Worm (Caenorhabditis elegans) whole organism, L4 larva: ENCODE results near the gene C04F6.9.
A peak's percentile ranks its signal among the peaks of the same experiment; 100 is the strongest.

Experiments used
- F44E2.7 ChIP-seq: fragments of 200-800 bp; sonication (Bioruptor generic); IDR thresholded peaks from 2 replicates; pipeline ENCODE4 v2.1.2; 2022; ENCODE audit warnings: missing genetic modification characterization, missing compliant biosample characterization
- T20F7.1 ChIP-seq: fragments of 200-800 bp; sonication (Bioruptor generic); optimal IDR thresholded peaks from 2 replicates; lab custom pipeline; 2018; ENCODE audit warnings: mild to moderate bottlenecking, missing genetic modification characterization, missing compliant biosample characterization
- T26A8.4 ChIP-seq: fragments of 200-800 bp; sonication (Bioruptor generic); IDR thresholded peaks from 2 replicates; pipeline ENCODE4 v1.3.6; 2022; ENCODE audit warnings: missing genetic modification characterization, missing compliant biosample characterization
- Y105C5A.15 ChIP-seq: fragments of 200-800 bp; sonication (Bioruptor generic); IDR thresholded peaks from 2 replicates; pipeline ENCODE4 v1.3.6; 2022; ENCODE audit warnings: missing genetic modification characterization, missing compliant biosample characterization
- Y5F2A.4 ChIP-seq: fragments of 200-800 bp; sonication (Bioruptor generic); optimal IDR thresholded peaks from 2 replicates; lab custom pipeline; 2018; ENCODE audit warnings: mild to moderate bottlenecking, missing genetic modification characterization, missing compliant biosample characterization
- ZK337.2 ChIP-seq: fragments of 200-800 bp; sonication (Bioruptor generic); IDR thresholded peaks from 2 replicates; pipeline ENCODE4 v1.3.6; 2022; ENCODE audit warnings: missing genetic modification reagents, missing genetic modification characterization, missing compliant biosample characterization
- ama-1 ChIP-seq: fragments of 150-350 bp; optimal IDR thresholded peaks from 2 replicates; lab custom pipeline; 2014; ENCODE audit warnings: inconsistent platforms, mixed read lengths
- arid-1 ChIP-seq: fragments of 200-800 bp; sonication (Bioruptor generic); conservative IDR thresholded peaks from 2 replicates; pipeline ENCODE4 v1.3.6; 2022; ENCODE audit warnings: missing genetic modification reagents, missing genetic modification characterization, missing compliant biosample characterization
- ceh-28 ChIP-seq: fragments of 150-350 bp; optimal IDR thresholded peaks from 2 replicates; lab custom pipeline; 2014; ENCODE audit warnings: missing biosample characterization, missing genetic modification reagents, missing genetic modification characterization
- ceh-44 ChIP-seq: fragments of 200-800 bp; sonication (Bioruptor generic); IDR thresholded peaks from 2 replicates; pipeline ENCODE4 v1.3.6; 2022; ENCODE audit warnings: missing genetic modification reagents, missing genetic modification characterization, missing compliant biosample characterization
- ceh-62 ChIP-seq: sonication (generic microtip); optimal IDR thresholded peaks from 2 replicates; lab custom pipeline; 2017; ENCODE audit warnings: missing biosample characterization, missing genetic modification characterization
- cey-2 ChIP-seq: sonication (generic microtip); optimal IDR thresholded peaks from 3 replicates; lab custom pipeline; 2017; ENCODE audit warnings: missing genetic modification characterization, mild to moderate bottlenecking, missing compliant biosample characterization, antibody characterized with exemption, borderline replicate concordance; ENCODE audit not compliant: insufficient read depth
- ctbp-1 ChIP-seq: fragments of 200-800 bp; sonication (Bioruptor generic); IDR thresholded peaks from 2 replicates; pipeline ENCODE4 v1.3.6; 2022; ENCODE audit warnings: missing genetic modification reagents, missing genetic modification characterization, missing compliant biosample characterization
- daf-12 ChIP-seq: fragments of 150-350 bp; optimal IDR thresholded peaks from 2 replicates; lab custom pipeline; 2014; ENCODE audit warnings: missing biosample characterization, missing genetic modification reagents, missing genetic modification characterization
- daf-19 ChIP-seq: fragments of 200-800 bp; sonication (Bioruptor generic); conservative IDR thresholded peaks from 2 replicates; pipeline ENCODE4 v1.3.6; 2022; ENCODE audit warnings: missing genetic modification characterization, missing compliant biosample characterization
- daf-8 ChIP-seq: fragments of 200-800 bp; sonication (Bioruptor generic); IDR thresholded peaks from 2 replicates; pipeline ENCODE4 v1.3.6; 2022; ENCODE audit warnings: missing genetic modification characterization, missing compliant biosample characterization
- dmd-6 ChIP-seq: fragments of 200-800 bp; sonication (Bioruptor generic); IDR thresholded peaks from 2 replicates; pipeline ENCODE4 v1.3.6; 2022; ENCODE audit warnings: missing genetic modification reagents, missing genetic modification characterization, missing compliant biosample characterization
- dmd-8 ChIP-seq: fragments of 200-800 bp; sonication (Bioruptor generic); IDR thresholded peaks from 2 replicates; pipeline ENCODE4 v1.3.6; 2022; ENCODE audit warnings: missing genetic modification characterization, missing compliant biosample characterization
- dmd-9 ChIP-seq: fragments of 200-800 bp; sonication (Bioruptor generic); IDR thresholded peaks from 2 replicates; pipeline ENCODE4 v1.3.6; 2022; ENCODE audit warnings: missing genetic modification reagents, missing genetic modification characterization, missing compliant biosample characterization
- egl-27 ChIP-seq: sonication (generic microtip); optimal IDR thresholded peaks from 3 replicates; lab custom pipeline; 2017; ENCODE audit warnings: missing biosample characterization, missing genetic modification reagents, missing genetic modification characterization
- fkh-10 ChIP-seq: fragments of 150-350 bp; optimal IDR thresholded peaks from 2 replicates; lab custom pipeline; 2014; ENCODE audit warnings: missing biosample characterization, missing genetic modification reagents, missing genetic modification characterization
- fos-1 ChIP-seq: fragments of 150-350 bp; optimal IDR thresholded peaks from 2 replicates; lab custom pipeline; 2014; ENCODE audit warnings: missing biosample characterization, missing genetic modification characterization
- gei-8 ChIP-seq: fragments of 200-800 bp; sonication (Bioruptor generic); optimal IDR thresholded peaks from 2 replicates; lab custom pipeline; 2018; ENCODE audit warnings: mild to moderate bottlenecking, missing genetic modification characterization, missing compliant biosample characterization
- hlh-30 ChIP-seq: sonication (generic microtip); optimal IDR thresholded peaks from 2 replicates; lab custom pipeline; 2017; ENCODE audit warnings: antibody characterized with exemption, mild to moderate bottlenecking, missing genetic modification characterization, missing compliant biosample characterization; ENCODE audit not compliant: insufficient read depth
- jun-1 ChIP-seq: fragments of 150-350 bp; optimal IDR thresholded peaks from 2 replicates; lab custom pipeline; 2014; ENCODE audit warnings: missing biosample characterization, missing genetic modification reagents, missing genetic modification characterization
- lim-7 ChIP-seq: fragments of 200-800 bp; sonication (Bioruptor generic); IDR thresholded peaks from 2 replicates; pipeline ENCODE4 v1.3.6; 2022; ENCODE audit warnings: missing genetic modification characterization, missing compliant biosample characterization
- lin-38 ChIP-seq: fragments of 200-800 bp; sonication (Bioruptor generic); IDR thresholded peaks from 2 replicates; pipeline ENCODE4 v1.3.6; 2022; ENCODE audit warnings: missing genetic modification reagents, missing genetic modification characterization, missing compliant biosample characterization
- lir-3 ChIP-seq: sonication (generic microtip); optimal IDR thresholded peaks from 2 replicates; lab custom pipeline; 2016; ENCODE audit warnings: mild to moderate bottlenecking, missing genetic modification characterization, missing compliant biosample characterization
- lsy-2 ChIP-seq, 2 experiments: fragments of 150-350 bp in 1 of 2; sonication (generic microtip) in 1 of 2; optimal IDR thresholded peaks; 2 replicates each; lab custom pipeline; 2014 to 2017; ENCODE audit warnings: missing biosample characterization in 2 of 2, missing genetic modification characterization in 2 of 2
- madf-5 ChIP-seq, 2 experiments: fragments of 200-800 bp; sonication (Bioruptor generic); IDR thresholded peaks; 2 replicates each; pipeline ENCODE4 v1.3.6; 2022; ENCODE audit warnings: missing compliant biosample characterization in 2 of 2, missing genetic modification characterization in 2 of 2
- mdl-1 ChIP-seq, 2 experiments: fragments of 150-350 bp in 1 of 2; sonication (generic microtip) in 1 of 2; optimal IDR thresholded peaks; 2 replicates each; lab custom pipeline; 2014 to 2017; ENCODE audit warnings: missing biosample characterization in 2 of 2, missing genetic modification characterization in 2 of 2
- mxl-2 ChIP-seq: fragments of 200-800 bp; sonication (Bioruptor generic); conservative IDR thresholded peaks from 2 replicates; pipeline ENCODE4 v1.3.6; 2022; ENCODE audit warnings: missing genetic modification reagents, missing genetic modification characterization, missing compliant biosample characterization
- mxl-3 ChIP-seq: fragments of 200-800 bp; sonication (Bioruptor generic); optimal IDR thresholded peaks from 2 replicates; lab custom pipeline; 2018; ENCODE audit warnings: mild to moderate bottlenecking, missing genetic modification characterization, missing compliant biosample characterization
- nhr-10 ChIP-seq: fragments of 150-350 bp; optimal IDR thresholded peaks from 2 replicates; lab custom pipeline; 2014; ENCODE audit warnings: missing biosample characterization, missing genetic modification characterization
- nhr-102 ChIP-seq: sonication (generic microtip); optimal IDR thresholded peaks from 2 replicates; lab custom pipeline; 2016; ENCODE audit warnings: mild to moderate bottlenecking, missing genetic modification characterization, moderate library complexity, missing compliant biosample characterization
- nhr-237 ChIP-seq: sonication (generic microtip); optimal IDR thresholded peaks from 2 replicates; lab custom pipeline; 2017; ENCODE audit warnings: missing biosample characterization, missing genetic modification characterization
- nhr-25 ChIP-seq: sonication (generic microtip); optimal IDR thresholded peaks from 2 replicates; lab custom pipeline; 2017; ENCODE audit warnings: missing genetic modification characterization, mild to moderate bottlenecking, missing compliant biosample characterization, antibody characterized with exemption, moderate library complexity, borderline replicate concordance; ENCODE audit not compliant: insufficient read depth
- nhr-28 ChIP-seq: fragments of 150-350 bp; optimal IDR thresholded peaks from 2 replicates; lab custom pipeline; 2014; ENCODE audit warnings: missing biosample characterization, missing genetic modification characterization
- nhr-48 ChIP-seq: sonication (generic microtip); optimal IDR thresholded peaks from 2 replicates; lab custom pipeline; 2016; ENCODE audit warnings: mild to moderate bottlenecking, missing genetic modification characterization, missing compliant biosample characterization
- nhr-6 ChIP-seq: fragments of 150-350 bp; optimal IDR thresholded peaks from 2 replicates; lab custom pipeline; 2014; ENCODE audit warnings: missing biosample characterization, missing genetic modification characterization
- pqm-1 ChIP-seq: sonication (generic microtip); optimal IDR thresholded peaks from 2 replicates; lab custom pipeline; 2017; ENCODE audit warnings: missing biosample characterization, missing genetic modification characterization
- rbr-2 ChIP-seq: sonication (generic microtip); optimal IDR thresholded peaks from 2 replicates; lab custom pipeline; 2016; ENCODE audit warnings: missing genotype, missing genetic modification characterization, missing compliant biosample characterization
- snpc-1.2 ChIP-seq: fragments of 200-800 bp; sonication (Bioruptor generic); IDR thresholded peaks from 2 replicates; pipeline ENCODE4 v1.3.6; 2022; ENCODE audit warnings: missing genetic modification reagents, missing genetic modification characterization, missing compliant biosample characterization
- snpc-4 ChIP-seq: fragments of 150-350 bp; optimal IDR thresholded peaks from 2 replicates; lab custom pipeline; 2014; ENCODE audit warnings: missing biosample characterization, missing genetic modification characterization
- spr-3 ChIP-seq: fragments of 200-800 bp; sonication (Bioruptor generic); optimal IDR thresholded peaks from 2 replicates; lab custom pipeline; 2018; ENCODE audit warnings: mild to moderate bottlenecking, missing genetic modification characterization, missing compliant biosample characterization
- tag-97 ChIP-seq: fragments of 200-800 bp; sonication (Bioruptor generic); IDR thresholded peaks from 2 replicates; pipeline ENCODE4 v1.3.6; 2022; ENCODE audit warnings: missing genetic modification characterization, missing compliant biosample characterization
- unc-39 ChIP-seq: sonication (generic microtip); optimal IDR thresholded peaks from 2 replicates; lab custom pipeline; 2017; ENCODE audit warnings: missing biosample characterization, missing genetic modification characterization
- unc-62 ChIP-seq, 3 experiments: fragments of 150-350 bp in 1 of 3; sonication (generic microtip); optimal IDR thresholded peaks in 2 of 3; peaks in 1 of 3; 1 replicate in 1 of 3; 2 replicates in 2 of 3; lab custom pipeline; 2014 to 2017; ENCODE audit warnings: missing biosample characterization in 3 of 3, missing genetic modification characterization in 3 of 3, missing genetic modification reagents in 3 of 3, missing genotype in 1 of 3
- zfp-3 ChIP-seq: fragments of 200-800 bp; sonication (Bioruptor generic); conservative IDR thresholded peaks from 2 replicates; pipeline ENCODE4 v1.3.6; 2022; ENCODE audit warnings: missing genetic modification reagents, missing genetic modification characterization, missing compliant biosample characterization
- zip-11 ChIP-seq: fragments of 200-800 bp; sonication (Bioruptor generic); IDR thresholded peaks from 2 replicates; pipeline ENCODE4 v1.3.6; 2022; ENCODE audit warnings: missing genetic modification characterization, missing compliant biosample characterization
- ztf-11 ChIP-seq: fragments of 150-350 bp; optimal IDR thresholded peaks from 2 replicates; lab custom pipeline; 2014; ENCODE audit warnings: missing biosample characterization, missing genetic modification characterization

Gene C04F6.9

DNA sequence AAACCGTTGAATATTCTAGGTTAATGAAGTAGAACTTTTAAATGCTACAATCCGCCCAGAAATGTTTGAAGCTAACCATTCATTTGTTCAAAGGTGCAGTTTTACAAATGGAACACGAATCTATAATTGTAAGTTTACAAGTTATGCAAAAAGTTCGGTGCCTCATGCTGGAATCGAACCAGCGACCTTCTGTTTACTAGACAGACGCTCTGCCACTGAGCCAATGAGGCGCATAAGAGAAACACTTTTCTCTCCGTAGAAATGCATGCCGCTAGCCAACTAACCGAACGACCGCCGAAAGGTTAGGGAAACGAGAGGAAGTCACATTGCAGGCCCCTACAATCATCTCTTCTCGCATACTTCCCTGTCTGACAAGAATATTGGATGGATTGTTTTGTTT, 30.5 kb upstream of the C04F6.9 start (continued):
- TF ChIP-seq daf-12 (tag; lab: Kevin White, UChicago) (no peak), mxl-3 (peak; percentile 66), unc-62 (GFP tag; optimal IDR thresholded peaks at IDR 0.05 in 1 of 2; lab: Kevin White, UChicago) (no peak), unc-62 (tag; optimal IDR thresholded peaks at IDR 0.05; lab: Kevin White, UChicago) (no peak), Y105C5A.15 (GFP tag; lab: Robert Waterston, UW) (peak; percentile 98), nhr-237 (no peak), nhr-48 (tag; lab: Kevin White, UChicago) (peak; percentile 61), tag-97 (no peak), rbr-2 (peak; percentile 79), ztf-11 (tag; lab: Kevin White, UChicago) (no peak), arid-1 (GFP tag; lab: Robert Waterston, UW) (peak; percentile 94), ZK337.2 (GFP tag; lab: Robert Waterston, UW) (no peak), T26A8.4 (GFP tag; lab: Robert Waterston, UW) (peak; percentile 90), egl-27 (tag; lab: Kevin White, UChicago) (no peak), jun-1 (tag; lab: Kevin White, UChicago) (peak; percentile 18), mdl-1 (tag; optimal IDR thresholded peaks at IDR 0.05; lab: Kevin White, UChicago) (peak in 1 of 2 experiments; percentile 56), mxl-2 (GFP tag; lab: Robert Waterston, UW) (peak; percentile 70; the same call in 1 of the 2 replicates), T20F7.1 (peak; percentile 16), zip-11 (peak; percentile 89), Y5F2A.4 (GFP tag; lab: Kevin White, UChicago) (peak; percentile 62), nhr-6 (tag; lab: Kevin White, UChicago) (no peak), lim-7 (GFP tag; lab: Robert Waterston, UW) (peak; percentile 93), dmd-9 (no peak; the same call in 1 of the 2 replicates), ctbp-1 (GFP tag; lab: Robert Waterston, UW) (peak; percentile 88), unc-39 (tag; lab: Kevin White, UChicago) (no peak), nhr-102 (tag; lab: Kevin White, UChicago) (peak; percentile 77), ceh-62 (no peak), fkh-10 (GFP tag; lab: Kevin White, UChicago) (no peak), F44E2.7 (GFP tag; lab: Robert Waterston, UW) (peak; percentile 96), snpc-4 (tag; lab: Kevin White, UChicago) (no peak), hlh-30 (tag; lab: Kevin White, UChicago) (peak; percentile 72), ceh-44 (GFP tag; lab: Robert Waterston, UW) (peak; percentile 95), daf-8 (GFP tag; lab: Robert Waterston, UW) (no peak), nhr-25 (no peak), lin-38 (GFP tag; lab: Robert Waterston, UW) (no peak), lsy-2 (tag; optimal IDR thresholded peaks at IDR 0.05; lab: Kevin White, UChicago) (peak in 1 of 2 experiments; percentile 63), spr-3 (peak; percentile 73), gei-8 (GFP tag; lab: Kevin White, UChicago) (peak; percentile 81), daf-19 (GFP tag; lab: Robert Waterston, UW) (peak; percentile 93), lir-3 (peak; percentile 34), dmd-8 (GFP tag; lab: Robert Waterston, UW) (peak; percentile 92), nhr-10 (tag; lab: Kevin White, UChicago) (no peak), dmd-6 (GFP tag; lab: Robert Waterston, UW) (peak; percentile 76), snpc-1.2 (peak; percentile 89), ama-1 (lab: Kevin White, UChicago) (no peak), madf-5 (GFP tag; IDR thresholded peaks at IDR 0.05; lab: Robert Waterston, UW) (peak; percentile 80 to 82; a peak in 2 of 4 replicates), pqm-1 (tag; lab: Kevin White, UChicago) (no peak), fos-1 (tag; lab: Kevin White, UChicago) (no peak), zfp-3 (peak; percentile 65; the same call in 1 of the 2 replicates), ceh-28 (tag; lab: Kevin White, UChicago) (no peak), cey-2 (tag; lab: Kevin White, UChicago) (no peak), nhr-28 (tag; lab: Kevin White, UChicago) (peak; percentile 37)
